Worm (Caenorhabditis elegans) whole organism, midembryonic: Measurements from ENCODE around the gene lin-7.

Source experiments
- flt-1 ChIP-seq: fragments of 200-800 bp; sonication (Bioruptor generic); IDR thresholded peaks from 2 replicates; pipeline ENCODE4 v1.3.6; 2022; ENCODE audit warnings: missing genetic modification characterization, missing compliant biosample characterization
- klf-2 ChIP-seq: fragments of 200-800 bp; sonication (Bioruptor generic); conservative IDR thresholded peaks from 2 replicates; pipeline ENCODE4 v1.3.6; 2022; ENCODE audit warnings: missing genetic modification reagents, missing genetic modification characterization, missing compliant biosample characterization
- med-1 ChIP-seq: sonication (generic microtip); optimal IDR thresholded peaks from 2 replicates; lab custom pipeline; 2017; ENCODE audit warnings: missing genetic modification characterization, mild to moderate bottlenecking, missing compliant biosample characterization, antibody characterized with exemption, missing genetic modification reagents; ENCODE audit not compliant: insufficient read depth
- ztf-29 ChIP-seq: fragments of 200-800 bp; sonication (Bioruptor generic); IDR thresholded peaks from 2 replicates; pipeline ENCODE4 v1.3.6; 2022; ENCODE audit warnings: missing genetic modification reagents, missing genetic modification characterization, missing compliant biosample characterization

ce11 chrII:14381450-14381849 lies 32.2 kb upstream of the lin-7 start, which contains the start of gene sdz-26:
- TF ChIP-seq klf-2 (GFP tag; lab: Robert Waterston, UW), result no peak
- TF ChIP-seq med-1, result no peak
- TF ChIP-seq ztf-29 (GFP tag; lab: Robert Waterston, UW), result no peak
- no peak for TF ChIP-seq flt-1 (GFP tag; lab: Robert Waterston, UW)
